Worm (Caenorhabditis elegans) whole organism, late embryonic: Measurements from ENCODE around the gene aly-3.

Experiments
- F13H6.1 ChIP-seq: sonication (generic microtip); optimal IDR thresholded peaks from 2 replicates; lab custom pipeline; 2016; ENCODE audit warnings: missing genetic modification characterization, missing compliant biosample characterization
- K02D7.2 ChIP-seq: sonication (generic microtip); optimal IDR thresholded peaks from 2 replicates; lab custom pipeline; 2017; ENCODE audit warnings: mild to moderate bottlenecking, missing genetic modification characterization, missing compliant biosample characterization
- K09A11.1 ChIP-seq: sonication (generic microtip); optimal IDR thresholded peaks from 2 replicates; lab custom pipeline; 2017; ENCODE audit warnings: antibody characterized with exemption, mild to moderate bottlenecking, missing genetic modification characterization, missing compliant biosample characterization; ENCODE audit not compliant: insufficient read depth
- T23F11.4 ChIP-seq: fragments of 200-800 bp; sonication (Bioruptor generic); optimal IDR thresholded peaks from 2 replicates; lab custom pipeline; 2018; ENCODE audit warnings: mild to moderate bottlenecking, missing genetic modification characterization, missing compliant biosample characterization
- ceh-19 ChIP-seq: fragments of 200-800 bp; sonication (Bioruptor generic); optimal IDR thresholded peaks from 2 replicates; lab custom pipeline; 2018; ENCODE audit warnings: mild to moderate bottlenecking, missing genetic modification characterization, missing compliant biosample characterization
- ceh-22 ChIP-seq: sonication (generic microtip); optimal IDR thresholded peaks from 2 replicates; lab custom pipeline; 2017; ENCODE audit warnings: missing biosample characterization, missing genetic modification characterization
- ceh-34 ChIP-seq: sonication (generic microtip); optimal IDR thresholded peaks from 2 replicates; lab custom pipeline; 2016; ENCODE audit warnings: mild to moderate bottlenecking, missing genetic modification characterization, missing compliant biosample characterization
- ceh-48 ChIP-seq: sonication (generic microtip); optimal IDR thresholded peaks from 2 replicates; lab custom pipeline; 2016; ENCODE audit warnings: missing genetic modification characterization, inconsistent platforms, missing compliant biosample characterization
- elt-2 ChIP-seq: sonication (generic microtip); optimal IDR thresholded peaks from 2 replicates; lab custom pipeline; 2016; ENCODE audit warnings: missing genetic modification reagents, missing genetic modification characterization, missing compliant biosample characterization
- elt-4 ChIP-seq: sonication (generic microtip); optimal IDR thresholded peaks from 2 replicates; lab custom pipeline; 2016; ENCODE audit warnings: missing genetic modification characterization, missing compliant biosample characterization
- fkh-10 ChIP-seq: fragments of 150-350 bp; optimal IDR thresholded peaks from 2 replicates; lab custom pipeline; 2014; ENCODE audit warnings: missing biosample characterization, missing genetic modification reagents, missing genetic modification characterization
- hlh-15 ChIP-seq: sonication (generic microtip); optimal IDR thresholded peaks from 2 replicates; lab custom pipeline; 2016; ENCODE audit warnings: missing genetic modification characterization, missing compliant biosample characterization
- hlh-30 ChIP-seq: sonication (generic microtip); optimal IDR thresholded peaks from 2 replicates; lab custom pipeline; 2017; ENCODE audit warnings: antibody characterized with exemption, missing genetic modification characterization, missing compliant biosample characterization; ENCODE audit not compliant: insufficient read depth
- hlh-6 ChIP-seq: sonication (generic microtip); optimal IDR thresholded peaks from 2 replicates; lab custom pipeline; 2016; ENCODE audit warnings: missing genotype, missing genetic modification characterization, missing compliant biosample characterization
- lin-11 ChIP-seq: fragments of 200-800 bp; sonication (Bioruptor generic); optimal IDR thresholded peaks from 2 replicates; lab custom pipeline; 2018; ENCODE audit warnings: mild to moderate bottlenecking, missing genetic modification characterization, missing compliant biosample characterization
- npax-4 ChIP-seq: sonication (generic microtip); optimal IDR thresholded peaks from 2 replicates; lab custom pipeline; 2016; ENCODE audit warnings: missing genetic modification characterization, missing compliant biosample characterization
- odd-2 ChIP-seq: sonication (generic microtip); optimal IDR thresholded peaks from 2 replicates; lab custom pipeline; 2017; ENCODE audit warnings: antibody characterized with exemption, mild to moderate bottlenecking, missing genetic modification characterization, missing compliant biosample characterization
- pax-1 ChIP-seq: fragments of 150-350 bp; optimal IDR thresholded peaks from 2 replicates; lab custom pipeline; 2014; ENCODE audit warnings: missing biosample characterization, missing genetic modification characterization
- pha-2 ChIP-seq: sonication (generic microtip); optimal IDR thresholded peaks from 2 replicates; lab custom pipeline; 2017; ENCODE audit warnings: mild to moderate bottlenecking, missing genetic modification characterization, missing compliant biosample characterization
- pha-4 ChIP-seq: fragments of 150-350 bp; optimal IDR thresholded peaks from 2 replicates; lab custom pipeline; 2018; ENCODE audit warnings: missing biosample characterization, missing genetic modification reagents, missing genetic modification characterization
- pqm-1 ChIP-seq: sonication (generic microtip); optimal IDR thresholded peaks from 2 replicates; lab custom pipeline; 2016; ENCODE audit warnings: missing genetic modification characterization, missing compliant biosample characterization
- ref-2 ChIP-seq: sonication (generic microtip); optimal IDR thresholded peaks from 2 replicates; lab custom pipeline; 2016; ENCODE audit warnings: missing genetic modification characterization, missing compliant biosample characterization
- rnt-1 ChIP-seq: sonication (generic microtip); optimal IDR thresholded peaks from 2 replicates; lab custom pipeline; 2016; ENCODE audit warnings: missing genetic modification characterization, missing compliant biosample characterization
- tbx-2 ChIP-seq: sonication (generic microtip); optimal IDR thresholded peaks from 2 replicates; lab custom pipeline; 2016; ENCODE audit warnings: missing genetic modification characterization, missing compliant biosample characterization
- tbx-7 ChIP-seq: sonication (generic microtip); optimal IDR thresholded peaks from 2 replicates; lab custom pipeline; 2016; ENCODE audit warnings: missing genotype, missing genetic modification characterization, missing compliant biosample characterization
- unc-3 ChIP-seq, 2 experiments: fragments of 200-800 bp in 1 of 2; sonication (Bioruptor generic) in 1 of 2; sonication (generic microtip) in 1 of 2; conservative IDR thresholded peaks in 1 of 2; optimal IDR thresholded peaks in 1 of 2; 2 replicates each; pipeline versions ENCODE4 v1.3.6 to Lab custom; 2016 to 2022; ENCODE audit warnings: missing compliant biosample characterization in 2 of 2, missing genetic modification characterization in 2 of 2, missing genetic modification reagents in 1 of 2
- unc-42 ChIP-seq: sonication (generic microtip); optimal IDR thresholded peaks from 2 replicates; lab custom pipeline; 2016; ENCODE audit warnings: missing genotype, missing genetic modification characterization, missing compliant biosample characterization
- unc-55 ChIP-seq: sonication (generic microtip); optimal IDR thresholded peaks from 2 replicates; lab custom pipeline; 2017; ENCODE audit warnings: missing biosample characterization, missing genetic modification reagents, missing genetic modification characterization
- unc-86 ChIP-seq: sonication (generic microtip); optimal IDR thresholded peaks from 2 replicates; lab custom pipeline; 2016; ENCODE audit warnings: missing genetic modification characterization, missing compliant biosample characterization

aly-3 gene

DNA sequence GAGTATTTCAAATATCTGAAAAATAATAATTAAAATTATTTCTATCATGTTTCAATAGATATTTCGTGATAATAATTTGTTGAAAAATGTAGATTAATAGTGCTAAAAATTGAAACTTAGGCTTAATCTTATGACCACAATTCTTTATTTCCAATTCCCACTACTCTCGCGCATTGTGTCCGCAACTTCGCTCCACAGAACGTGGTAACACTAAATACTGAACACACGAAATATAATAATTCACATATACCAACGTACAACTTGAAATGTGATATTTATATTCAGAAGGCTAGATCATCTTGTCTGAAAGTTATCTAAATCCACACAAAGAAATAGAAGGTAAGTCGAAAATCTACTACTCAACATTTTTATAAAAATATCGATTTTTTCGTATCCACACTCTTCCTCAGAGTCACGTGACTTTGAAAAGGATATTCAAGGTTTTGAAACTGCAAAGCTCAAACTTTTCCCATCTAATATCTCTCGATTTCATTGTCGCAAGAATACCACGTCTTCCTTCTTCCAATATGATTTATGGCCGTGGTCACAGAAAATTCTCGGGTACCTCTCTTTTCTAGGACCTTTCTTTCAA lies 33.7 kb downstream of the aly-3 start, which contains the start of gene eri-12:
eri-12 (plus strand) TSS at position 197 of the 592 bp plus-strand sequence.
- TF ChIP-seq unc-55 (GFP tag; lab: Kevin White, UChicago) (peak; percentile 49), pax-1 (no peak), ceh-48 (tag; lab: Kevin White, UChicago) (peak; percentile 43), hlh-30 (tag; lab: Kevin White, UChicago) (peak; percentile 74)

DNA sequence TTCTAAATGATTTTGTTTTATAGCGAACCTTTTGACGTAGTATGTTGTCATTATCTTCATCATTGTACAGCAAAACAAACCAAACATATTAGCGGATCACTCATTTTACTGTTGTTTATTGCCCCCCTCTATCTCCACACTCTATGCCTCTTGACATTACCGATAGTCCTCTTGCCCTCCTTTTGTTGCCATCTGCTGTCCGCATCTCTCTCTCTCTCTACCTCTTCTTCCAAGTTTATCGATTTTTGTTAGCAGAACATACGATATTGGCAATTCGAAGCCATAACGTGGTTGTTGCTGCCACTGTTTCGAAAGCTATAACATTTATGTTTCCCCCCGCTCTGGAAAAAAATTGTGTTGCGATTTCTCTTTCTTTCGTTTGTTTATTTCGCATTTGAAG lies 34.8 kb downstream of the aly-3 start:
- no peak for TF ChIP-seq unc-42 (tag; lab: Kevin White, UChicago)
- TF ChIP-seq tbx-2 (tag; lab: Kevin White, UChicago) = peak; percentile 11
- TF ChIP-seq ref-2 (tag; lab: Kevin White, UChicago) = peak; percentile 21
- TF ChIP-seq ceh-48 (tag; lab: Kevin White, UChicago) = peak; percentile 75
- TF ChIP-seq, all 69 proteins: peak for 3

DNA sequence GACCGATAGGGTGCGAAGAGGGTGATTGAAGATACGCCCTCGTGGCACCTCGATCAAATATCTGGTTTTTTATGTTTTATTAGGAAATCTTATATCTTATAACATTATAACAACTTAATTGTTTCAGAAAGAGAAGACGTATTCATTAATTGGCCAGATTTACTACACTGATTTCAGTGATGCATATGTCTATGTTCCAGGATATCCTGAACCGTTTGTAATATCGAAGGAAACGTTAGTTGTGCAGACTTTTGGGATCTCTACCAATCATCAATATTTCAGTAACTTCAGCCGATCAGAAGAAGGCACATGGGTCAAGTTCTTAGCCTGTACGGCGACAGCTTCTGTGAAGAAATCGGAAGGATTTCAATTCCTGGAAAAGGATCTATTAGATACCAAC lies 37.3 kb downstream of the aly-3 start:
- TF ChIP-seq lin-11 (tag; lab: Kevin White, UChicago) (no peak), elt-4 (tag; lab: Kevin White, UChicago) (no peak), ceh-22 (no peak), unc-42 (tag; lab: Kevin White, UChicago) (no peak), pqm-1 (no peak), unc-86 (tag; lab: Kevin White, UChicago) (no peak), ceh-48 (tag; lab: Kevin White, UChicago) (no peak), fkh-10 (GFP tag; lab: Kevin White, UChicago) (no peak), pax-1 (no peak), odd-2 (tag; lab: Kevin White, UChicago) (no peak), pha-4 (tag; lab: Kevin White, UChicago) (no peak), hlh-15 (tag; lab: Kevin White, UChicago) (no peak)

DNA sequence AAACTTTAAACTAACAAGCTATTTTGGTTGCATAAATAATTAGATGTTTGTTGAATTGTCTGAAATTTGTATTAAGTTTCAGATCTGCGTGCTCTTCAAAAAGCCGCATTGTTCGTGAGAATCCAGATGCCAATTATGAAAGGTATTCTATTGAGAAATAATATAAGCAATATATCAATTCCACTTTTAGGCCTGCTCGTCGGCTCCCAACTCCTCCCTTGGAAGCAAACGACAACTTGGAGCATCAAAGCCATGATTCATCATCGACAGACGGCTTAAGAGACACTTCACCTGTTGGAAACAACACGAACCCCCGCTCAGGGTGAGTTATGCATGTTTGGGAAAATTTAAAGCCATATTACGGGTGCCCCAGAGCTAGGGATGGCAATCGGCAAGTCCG lies 39.6 kb downstream of the aly-3 start:
- TF ChIP-seq unc-3 (GFP tag; conservative IDR thresholded peaks at IDR 0.05; lab: Robert Waterston, UW) = no peak
- no peak for TF ChIP-seq unc-3 (tag; optimal IDR thresholded peaks at IDR 0.05; lab: Kevin White, UChicago)
- no peak for TF ChIP-seq F13H6.1 (tag; lab: Kevin White, UChicago)
- TF ChIP-seq elt-4 (tag; lab: Kevin White, UChicago) = no peak
- TF ChIP-seq rnt-1 (tag; lab: Kevin White, UChicago) = no peak

DNA sequence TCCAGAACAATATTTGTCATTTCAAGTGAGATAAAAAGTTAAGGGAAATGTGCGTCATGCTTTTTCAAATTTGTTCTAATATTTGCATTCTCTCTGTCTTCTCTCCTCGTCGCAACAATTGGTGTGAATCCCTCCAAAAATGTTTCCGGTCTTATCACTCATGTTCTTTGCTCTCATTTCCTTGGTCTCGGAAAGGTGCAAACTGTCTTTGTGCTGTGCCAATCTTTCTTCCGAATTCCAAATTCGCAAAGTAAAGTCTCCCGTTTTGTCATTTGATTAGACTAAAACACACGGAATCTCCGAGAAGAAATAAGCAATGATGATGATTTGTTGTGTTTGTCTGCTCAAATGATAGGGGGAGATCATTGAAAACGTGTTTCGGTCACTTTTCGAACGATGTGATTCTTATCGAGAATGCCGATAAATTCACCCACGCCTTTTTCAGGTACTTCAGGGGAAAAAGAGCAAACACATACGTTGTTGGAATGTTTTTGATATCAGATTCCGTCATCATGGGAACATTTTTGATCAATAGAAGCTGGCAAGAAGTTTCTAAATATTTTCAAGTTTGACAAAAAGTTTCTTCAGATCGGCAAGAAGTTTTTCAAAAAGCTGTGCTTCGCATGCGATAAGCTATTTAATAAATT lies 42.5 kb downstream of the aly-3 start:
- TF ChIP-seq unc-55 (GFP tag; lab: Kevin White, UChicago) (no peak), K09A11.1 (tag; lab: Kevin White, UChicago) (no peak), pax-1 (no peak), ceh-19 (GFP tag; lab: Kevin White, UChicago) (no peak), T23F11.4 (GFP tag; lab: Kevin White, UChicago) (no peak), F13H6.1 (tag; lab: Kevin White, UChicago) (no peak), ceh-34 (no peak), elt-2 (tag; lab: Kevin White, UChicago) (no peak), pha-2 (tag; lab: Kevin White, UChicago) (no peak), hlh-6 (tag; lab: Kevin White, UChicago) (no peak), K02D7.2 (tag; lab: Kevin White, UChicago) (no peak), unc-3 (GFP tag; conservative IDR thresholded peaks at IDR 0.05; lab: Robert Waterston, UW) (no peak), unc-3 (tag; optimal IDR thresholded peaks at IDR 0.05; lab: Kevin White, UChicago) (no peak), tbx-2 (tag; lab: Kevin White, UChicago) (no peak), npax-4 (tag; lab: Kevin White, UChicago) (no peak), tbx-7 (tag; lab: Kevin White, UChicago) (no peak)
